Fruit fly (Drosophila melanogaster) whole organism, embryonic: ENCODE measurements around the gene CG6724.

Experiments
- Awh ChIP-seq: fragments of 200-800 bp; sonication (Bioruptor generic); IDR thresholded peaks from 2 replicates; pipeline ENCODE4, ENCODE4 v1.3.6; 2022; ENCODE audit warnings: missing biosample characterization, missing genetic modification characterization
- BEAF-32 ChIP-seq: fragments of 200-800 bp; sonication (Bioruptor generic); optimal IDR thresholded peaks from 3 replicates; lab custom pipeline; 2017; ENCODE audit warnings: missing biosample characterization, missing genetic modification characterization, mild to moderate bottlenecking, moderate library complexity, missing genetic modification reagents
- CG10274 ChIP-seq: fragments of 200-800 bp; sonication (Bioruptor generic); optimal IDR thresholded peaks from 3 replicates; lab custom pipeline; 2017; ENCODE audit warnings: missing biosample characterization, mild to moderate bottlenecking, missing genetic modification characterization
- CG11085 ChIP-seq: fragments of 200-800 bp; sonication (Bioruptor generic); IDR thresholded peaks from 2 replicates; pipeline ENCODE4 v1.3.6; 2022; ENCODE audit warnings: missing biosample characterization, missing genetic modification characterization
- CG11560 ChIP-seq: fragments of 200-800 bp; sonication (Bioruptor generic); IDR thresholded peaks from 3 replicates; pipeline ENCODE4 v1.3.6; 2022; ENCODE audit warnings: missing biosample characterization, missing genetic modification characterization
- CG11696 ChIP-seq: fragments of 200-800 bp; sonication (Bioruptor generic); IDR thresholded peaks from 2 replicates; pipeline ENCODE4 v1.3.6; 2022; ENCODE audit warnings: missing biosample characterization, missing genetic modification characterization
- CG12155 ChIP-seq: fragments of 200-800 bp; sonication (Bioruptor generic); optimal IDR thresholded peaks from 3 replicates; lab custom pipeline; 2016; ENCODE audit warnings: missing biosample characterization, missing genetic modification characterization
- CG12744 ChIP-seq: fragments of 200-800 bp; sonication (Bioruptor generic); optimal IDR thresholded peaks from 2 replicates; lab custom pipeline; 2016; ENCODE audit warnings: missing biosample characterization, missing genetic modification characterization
- CG12942 ChIP-seq: fragments of 200-800 bp; sonication (Bioruptor generic); optimal IDR thresholded peaks from 3 replicates; lab custom pipeline; 2016; ENCODE audit warnings: missing biosample characterization, missing genetic modification characterization
- CG1603 ChIP-seq: fragments of 200-800 bp; sonication (Bioruptor generic); optimal IDR thresholded peaks from 2 replicates; lab custom pipeline; 2019; ENCODE audit warnings: missing biosample characterization, mild to moderate bottlenecking, missing genetic modification characterization, moderate library complexity
- CG18011 ChIP-seq: fragments of 200-800 bp; sonication (Bioruptor generic); optimal IDR thresholded peaks from 2 replicates; lab custom pipeline; 2017; ENCODE audit warnings: missing biosample characterization, missing genetic modification characterization, mild to moderate bottlenecking, moderate library complexity, missing genotype
- CG1832 ChIP-seq: fragments of 200-800 bp; sonication (Bioruptor generic); optimal IDR thresholded peaks from 2 replicates; lab custom pipeline; 2017; ENCODE audit warnings: missing biosample characterization, mild to moderate bottlenecking, missing genetic modification characterization, inconsistent platforms
- CG2712 ChIP-seq: fragments of 200-800 bp; optimal IDR thresholded peaks from 3 replicates; lab custom pipeline; 2019; ENCODE audit warnings: missing biosample characterization, mild to moderate bottlenecking, missing genetic modification characterization, moderate library complexity
- CG31388 ChIP-seq: fragments of 200-800 bp; sonication (Bioruptor generic); optimal IDR thresholded peaks from 2 replicates; lab custom pipeline; 2016; ENCODE audit warnings: missing biosample characterization, missing genetic modification characterization
- CG33213 ChIP-seq: fragments of 200-800 bp; sonication (Bioruptor generic); optimal IDR thresholded peaks from 3 replicates; lab custom pipeline; 2016; ENCODE audit warnings: missing biosample characterization, missing genetic modification characterization
- CG4282 ChIP-seq: fragments of 200-800 bp; sonication (Bioruptor generic); optimal IDR thresholded peaks from 2 replicates; lab custom pipeline; 2016; ENCODE audit warnings: missing biosample characterization, missing genetic modification characterization
- CG4328 ChIP-seq: fragments of 200-800 bp; sonication (Bioruptor generic); optimal IDR thresholded peaks from 3 replicates; lab custom pipeline; 2017; ENCODE audit warnings: missing biosample characterization, missing genetic modification reagents, missing genetic modification characterization
- CG43689 ChIP-seq: fragments of 200-800 bp; sonication (Bioruptor generic); IDR thresholded peaks from 2 replicates; pipeline ENCODE4 v1.3.6; 2022; ENCODE audit warnings: missing biosample characterization, missing genetic modification characterization
- CG4617 ChIP-seq: fragments of 200-800 bp; sonication (Bioruptor generic); optimal IDR thresholded peaks from 3 replicates; lab custom pipeline; 2016; ENCODE audit warnings: missing biosample characterization, missing genetic modification characterization, borderline replicate concordance
- CG6791 ChIP-seq: fragments of 200-800 bp; sonication (Bioruptor generic); IDR thresholded peaks from 3 replicates; pipeline ENCODE4 v1.3.6; 2022; ENCODE audit warnings: missing biosample characterization, missing genetic modification characterization; ENCODE audit not compliant: partially characterized antibody
- Doc3 ChIP-seq: fragments of 200-800 bp; sonication (Bioruptor generic); IDR thresholded peaks from 3 replicates; pipeline ENCODE4 v1.3.6; 2022; ENCODE audit warnings: missing biosample characterization, missing genetic modification characterization; ENCODE audit not compliant: partially characterized antibody
- Gug ChIP-seq: fragments of 200-800 bp; sonication (Bioruptor generic); IDR thresholded peaks from 4 replicates; pipeline ENCODE4 v1.3.6; 2022; ENCODE audit warnings: missing biosample characterization, missing genetic modification characterization
- HmgZ ChIP-seq: fragments of 200-800 bp; sonication (Bioruptor generic); optimal IDR thresholded peaks from 2 replicates; lab custom pipeline; 2018; ENCODE audit warnings: missing biosample characterization, mild to moderate bottlenecking, missing genetic modification characterization
- Lhr ChIP-seq: fragments of 200-800 bp; sonication (Bioruptor generic); optimal IDR thresholded peaks from 3 replicates; lab custom pipeline; 2017; ENCODE audit warnings: mild to moderate bottlenecking, missing biosample characterization, missing genetic modification reagents, missing genetic modification characterization
- NC2β ChIP-seq: fragments of 200-800 bp; sonication (Bioruptor generic); optimal IDR thresholded peaks from 2 replicates; lab custom pipeline; 2016; ENCODE audit warnings: missing biosample characterization, missing genetic modification characterization
- NK7.1 ChIP-seq: fragments of 200-800 bp; sonication (Bioruptor generic); optimal IDR thresholded peaks from 3 replicates; lab custom pipeline; 2016; ENCODE audit warnings: missing biosample characterization, missing genetic modification characterization
- Opbp ChIP-seq: fragments of 200-800 bp; sonication (Bioruptor generic); IDR thresholded peaks from 3 replicates; pipeline ENCODE4 v1.3.6; 2022; ENCODE audit warnings: missing biosample characterization, missing genetic modification characterization; ENCODE audit not compliant: partially characterized antibody
- Vsx1 ChIP-seq: fragments of 200-800 bp; sonication (Bioruptor generic); optimal IDR thresholded peaks from 2 replicates; lab custom pipeline; 2017; ENCODE audit warnings: missing biosample characterization, mild to moderate bottlenecking, missing genetic modification characterization, missing genetic modification reagents
- YL-1 ChIP-seq: fragments of 200-800 bp; sonication (Bioruptor generic); optimal IDR thresholded peaks from 3 replicates; lab custom pipeline; 2017; ENCODE audit warnings: missing biosample characterization, mild to moderate bottlenecking, missing genetic modification characterization
- amos ChIP-seq: fragments of 200-800 bp; sonication (Bioruptor generic); IDR thresholded peaks from 2 replicates; pipeline ENCODE4 v1.3.6; 2022; ENCODE audit warnings: missing biosample characterization, missing genetic modification characterization; ENCODE audit not compliant: partially characterized antibody
- bbx ChIP-seq: fragments of 200-800 bp; sonication (Bioruptor generic); IDR thresholded peaks from 2 replicates; pipeline ENCODE4 v1.3.6; 2022; ENCODE audit warnings: missing biosample characterization, missing genetic modification characterization; ENCODE audit not compliant: partially characterized antibody
- cad ChIP-seq: fragments of >200 bp; optimal IDR thresholded peaks from 2 replicates; lab custom pipeline; 2017; ENCODE audit warnings: missing biosample characterization, missing genetic modification characterization
- cg ChIP-seq: fragments of 200-800 bp; sonication (Bioruptor generic); optimal IDR thresholded peaks from 3 replicates; lab custom pipeline; 2019; ENCODE audit warnings: missing biosample characterization, mild to moderate bottlenecking, missing genetic modification characterization, moderate library complexity
- chn ChIP-seq: fragments of 200-800 bp; sonication (Bioruptor generic); optimal IDR thresholded peaks from 2 replicates; lab custom pipeline; 2016; ENCODE audit warnings: missing biosample characterization, missing genetic modification characterization
- croc ChIP-seq: fragments of 200-800 bp; sonication (Bioruptor generic); conservative IDR thresholded peaks from 3 replicates; pipeline ENCODE4 v1.3.6; 2022; ENCODE audit warnings: missing biosample characterization, missing genetic modification characterization
- dimm ChIP-seq: fragments of 200-800 bp; sonication (Bioruptor generic); IDR thresholded peaks from 2 replicates; pipeline ENCODE4 v1.3.6; 2022; ENCODE audit warnings: missing biosample characterization, missing genetic modification characterization
- dmrt99B ChIP-seq: fragments of 200-800 bp; sonication (Bioruptor generic); optimal IDR thresholded peaks from 2 replicates; lab custom pipeline; 2018; ENCODE audit warnings: missing biosample characterization, mild to moderate bottlenecking, missing genetic modification characterization, moderate library complexity
- en ChIP-seq: fragments of 200-800 bp; sonication (Bioruptor generic); optimal IDR thresholded peaks from 2 replicates; lab custom pipeline; 2016; ENCODE audit warnings: missing biosample characterization, missing genetic modification characterization
- gro ChIP-seq: fragments of 200-800 bp; sonication (Bioruptor generic); optimal IDR thresholded peaks from 2 replicates; lab custom pipeline; 2016; ENCODE audit warnings: missing biosample characterization, missing genetic modification characterization
- ind ChIP-seq: fragments of 200-800 bp; sonication (Bioruptor generic); optimal IDR thresholded peaks from 3 replicates; lab custom pipeline; 2016; ENCODE audit warnings: missing biosample characterization, missing genetic modification characterization
- knrl ChIP-seq: fragments of 200-800 bp; sonication (Bioruptor generic); IDR thresholded peaks from 3 replicates; pipeline ENCODE4 v1.3.6; 2022; ENCODE audit warnings: missing biosample characterization, missing genetic modification characterization; ENCODE audit not compliant: partially characterized antibody
- nerfin-2 ChIP-seq: fragments of 200-800 bp; sonication (Bioruptor generic); IDR thresholded peaks from 2 replicates; pipeline ENCODE4 v1.3.6; 2022; ENCODE audit warnings: missing biosample characterization, missing genetic modification characterization; ENCODE audit not compliant: partially characterized antibody
- oc ChIP-seq: fragments of 200-800 bp; sonication (Bioruptor generic); optimal IDR thresholded peaks from 2 replicates; lab custom pipeline; 2018; ENCODE audit warnings: missing biosample characterization, mild to moderate bottlenecking, missing genetic modification characterization, moderate library complexity
- org-1 ChIP-seq: fragments of 200-800 bp; sonication (Bioruptor generic); optimal IDR thresholded peaks from 2 replicates; lab custom pipeline; 2017; ENCODE audit warnings: missing biosample characterization, missing genetic modification characterization
- phol ChIP-seq: fragments of 200-800 bp; sonication (Bioruptor generic); optimal IDR thresholded peaks from 3 replicates; lab custom pipeline; 2018; ENCODE audit warnings: missing biosample characterization, mild to moderate bottlenecking, missing genetic modification characterization, moderate library complexity
- schlank ChIP-seq: fragments of 200-800 bp; sonication (Bioruptor generic); optimal IDR thresholded peaks from 2 replicates; lab custom pipeline; 2018; ENCODE audit warnings: missing biosample characterization, mild to moderate bottlenecking, missing genetic modification characterization
- sisA ChIP-seq: fragments of 200-800 bp; sonication (Bioruptor generic); IDR thresholded peaks from 2 replicates; pipeline ENCODE4 v1.3.6; 2022; ENCODE audit warnings: missing biosample characterization, missing genetic modification characterization
- tup ChIP-seq: fragments of 200-800 bp; sonication (Bioruptor generic); optimal IDR thresholded peaks from 2 replicates; lab custom pipeline; 2016; ENCODE audit warnings: missing biosample characterization, mild to moderate bottlenecking, missing genetic modification characterization, moderate library complexity

CG6724 gene

DNA sequence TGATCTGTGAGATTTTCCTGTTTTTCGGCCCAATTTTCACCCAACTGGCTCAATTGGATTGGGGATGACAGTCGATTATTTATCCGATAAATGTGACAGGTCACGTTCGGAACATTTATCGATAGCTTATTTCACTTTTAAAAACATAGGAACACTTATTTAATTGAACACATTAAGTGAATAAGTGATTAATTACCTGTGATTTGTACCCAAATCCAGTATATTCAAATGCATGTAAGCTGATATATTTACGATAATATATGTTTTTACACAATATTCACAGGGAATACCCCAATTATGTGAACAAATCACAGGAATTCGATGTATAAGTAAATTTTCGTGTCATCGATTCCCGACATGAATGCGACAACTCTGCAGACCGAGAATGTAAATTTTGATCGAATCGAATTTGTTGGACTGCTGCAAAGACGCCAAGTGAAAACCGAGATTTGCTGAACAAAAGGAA, 37.4 kb downstream of the CG6724 start, which contains the start of the genes EMC3 and Dpy-30L1 (continued):
- TF ChIP-seq CG10274 (no peak), croc (GFP tag; lab: Robert Waterston, UW) (no peak), CG2712 (tag; lab: Kevin White, UChicago) (peak; percentile 74), NK7.1 (GFP tag; lab: Kevin White, UChicago) (peak; percentile 26), Awh (GFP tag; lab: Robert Waterston, UW) (no peak), Vsx1 (GFP tag; lab: Kevin White, UChicago) (no peak), dimm (GFP tag; lab: Robert Waterston, UW) (no peak), phol (tag; lab: Kevin White, UChicago) (peak; percentile 68), oc (tag; lab: Kevin White, UChicago) (no peak), YL-1 (GFP tag; lab: Kevin White, UChicago) (peak; percentile 88), ind (GFP tag; lab: Kevin White, UChicago) (peak; percentile 49), NC2β (peak; percentile 35), gro (GFP tag; lab: Kevin White, UChicago) (peak; percentile 66), CG1832 (no peak), knrl (GFP tag; lab: Robert Waterston, UW) (peak; percentile 86), CG12155 (GFP tag; lab: Kevin White, UChicago) (peak; percentile 54), CG11696 (no peak), org-1 (GFP tag; lab: Kevin White, UChicago) (no peak), CG4282 (GFP tag; lab: Kevin White, UChicago) (peak; percentile 12), Lhr (GFP tag; lab: Kevin White, UChicago) (peak; percentile 11), en (GFP tag; lab: Kevin White, UChicago) (no peak), sisA (GFP tag; lab: Robert Waterston, UW) (peak; percentile 34)

DNA sequence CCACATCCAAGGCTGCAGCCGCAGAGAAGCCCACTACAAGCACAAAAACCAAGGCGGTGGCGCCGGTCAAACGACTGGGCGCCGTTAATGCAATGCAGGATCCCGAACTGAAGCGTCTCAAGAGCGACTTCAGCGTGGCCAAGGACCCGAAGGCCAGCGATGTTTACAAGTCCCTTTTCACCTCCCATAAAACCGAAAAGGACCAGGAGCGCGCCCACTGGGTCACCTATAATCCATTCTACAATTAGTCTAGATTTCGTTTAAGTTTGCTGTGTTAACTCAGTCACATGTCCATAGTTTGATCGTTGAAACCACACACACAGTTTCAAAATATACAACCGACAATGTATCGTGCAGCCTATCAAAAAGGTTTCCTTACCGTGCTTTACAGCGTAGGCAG, 39.8 kb downstream of the CG6724 start, which contains the start of gene CG17118:
TSS of gene CG17118 (plus strand) at position 301 of the 400 bp plus-strand sequence.
- TF ChIP-seq cg, result no peak
- no peak for TF ChIP-seq CG12744 (GFP tag; lab: Kevin White, UChicago)
- no peak for TF ChIP-seq CG4328 (GFP tag; lab: Kevin White, UChicago)
- TF ChIP-seq chn (GFP tag; lab: Kevin White, UChicago), result no peak
- no peak for TF ChIP-seq Opbp (GFP tag; lab: Robert Waterston, UW)
- no peak for TF ChIP-seq CG43689 (GFP tag; lab: Robert Waterston, UW)
- no peak for TF ChIP-seq dmrt99B
- no peak for TF ChIP-seq CG18011 (GFP tag; lab: Kevin White, UChicago)
- no peak for TF ChIP-seq CG31388 (GFP tag; lab: Kevin White, UChicago)
- TF ChIP-seq schlank (tag; lab: Kevin White, UChicago), result no peak

DNA sequence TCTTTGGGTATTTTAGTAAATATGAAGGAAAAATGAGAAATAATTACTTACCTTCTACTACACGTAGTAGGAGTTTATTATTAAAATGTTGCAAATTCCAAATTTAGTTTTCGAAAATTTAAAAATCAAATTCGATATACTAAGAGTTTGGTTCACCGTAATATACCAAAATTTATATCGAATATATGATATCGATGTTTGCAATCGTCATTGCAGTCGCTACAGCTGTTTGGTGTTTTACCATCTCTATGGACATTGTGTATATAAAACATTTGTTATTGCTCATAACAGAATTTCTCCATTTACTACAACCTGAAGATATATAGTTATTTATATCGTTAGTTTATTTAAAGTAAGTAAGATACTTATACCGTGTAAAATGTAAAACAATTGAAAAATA, 41.0 kb downstream of the CG6724 start, which contains the start of gene CG6443:
TSS of gene CG6443 (plus strand) at position 228 of the 400 bp plus-strand sequence.
- no peak for TF ChIP-seq tup (GFP tag; lab: Kevin White, UChicago)
- TF ChIP-seq knrl (GFP tag; lab: Robert Waterston, UW), result peak; percentile 63
- TF ChIP-seq CG1603 (tag; lab: Kevin White, UChicago), result peak; percentile 27
- TF ChIP-seq amos, result peak; percentile 81
- TF ChIP-seq CG4617, result peak; percentile 11
- peak; percentile 80 for TF ChIP-seq BEAF-32 (GFP tag; lab: Kevin White, UChicago)
- no peak for TF ChIP-seq cad
- no peak for TF ChIP-seq CG12942 (GFP tag; lab: Kevin White, UChicago)
- peak; percentile 1 for TF ChIP-seq HmgZ
- TF ChIP-seq CG11560, result peak; percentile 97
- peak; percentile 74 for TF ChIP-seq CG6791 (GFP tag; lab: Robert Waterston, UW)
- TF ChIP-seq CG33213 (GFP tag; lab: Kevin White, UChicago), result no peak
- no peak for TF ChIP-seq NK7.1 (GFP tag; lab: Kevin White, UChicago)
- TF ChIP-seq bbx (GFP tag; lab: Robert Waterston, UW), result peak; percentile 68
- no peak for TF ChIP-seq CG11085 (GFP tag; lab: Robert Waterston, UW)
- peak; percentile 81 for TF ChIP-seq Doc3 (GFP tag; lab: Robert Waterston, UW)
- TF ChIP-seq Gug (GFP tag; lab: Robert Waterston, UW), result no peak
- TF ChIP-seq nerfin-2 (GFP tag; lab: Robert Waterston, UW), result peak; percentile 75
